Fruit fly (Drosophila melanogaster): ENCODE results near the gene CG9399.

CG9399 gene

dm6 chr3R:9534595-9535217 lies 39.3 kb downstream of the CG9399 start:
- TF ChIP-seq Snoo (tag; optimal IDR thresholded peaks at IDR 0.05) (no peak), CG12605 (GFP tag; IDR thresholded peaks at IDR 0.05) (peak; percentile 53), CG9948 (tag; optimal IDR thresholded peaks at IDR 0.05) (no peak), Pif1A (GFP tag; optimal IDR thresholded peaks at IDR 0.05) (no peak), CG4496 (GFP tag; IDR thresholded peaks at IDR 0.05) (peak; percentile 27; the same call in 2 of the 3 replicates), Ets98B (GFP tag; IDR thresholded peaks at IDR 0.05) (peak; percentile 7; the same call in 1 of the 2 replicates), EcR (GFP tag; optimal IDR thresholded peaks at IDR 0.05) (peak; percentile 69), CG34367 (tag; optimal IDR thresholded peaks at IDR 0.05) (no peak)

dm6 chr3R:9534125-9534496 lies 39.9 kb downstream of the CG9399 start:
- TF ChIP-seq CG9948 (tag; optimal IDR thresholded peaks at IDR 0.05) (peak; percentile 91), CG8159 (tag; optimal IDR thresholded peaks at IDR 0.05) (peak; percentile 90), CG8301 (tag; optimal IDR thresholded peaks at IDR 0.05) (peak; percentile 94), Snoo (tag; optimal IDR thresholded peaks at IDR 0.05) (peak; percentile 79), CG13204 (GFP tag; optimal IDR thresholded peaks at IDR 0.05) (peak; percentile 22), fd96Ca (GFP tag; IDR thresholded peaks at IDR 0.05) (peak; percentile 51; the same call in 1 of the 3 replicates), Pif1B (GFP tag; optimal IDR thresholded peaks at IDR 0.05) (peak; percentile 75), CG32121 (GFP tag; IDR thresholded peaks at IDR 0.05) (peak; percentile 91), gl (tag; optimal IDR thresholded peaks at IDR 0.05) (peak; percentile 45), CG17806 (tag; optimal IDR thresholded peaks at IDR 0.05) (peak; percentile 90), CG14655 (GFP tag; optimal IDR thresholded peaks at IDR 0.05) (peak; percentile 93), CG34367 (tag; optimal IDR thresholded peaks at IDR 0.05) (peak; percentile 86), Pif1A (GFP tag; optimal IDR thresholded peaks at IDR 0.05) (peak; percentile 87), rn (GFP tag; IDR thresholded peaks at IDR 0.05) (peak; percentile 82), EcR (GFP tag; optimal IDR thresholded peaks at IDR 0.05) (no peak), Ets98B (GFP tag; IDR thresholded peaks at IDR 0.05) (peak; percentile 93), CG4496 (GFP tag; IDR thresholded peaks at IDR 0.05) (peak; percentile 96), CG10348 (GFP tag; IDR thresholded peaks at IDR 0.05) (peak; percentile 44; the same call in 1 of the 2 replicates), CG12605 (GFP tag; IDR thresholded peaks at IDR 0.05) (peak; percentile 83), D1 (tag; optimal IDR thresholded peaks at IDR 0.05) (peak; percentile 85), CG15710 (tag; optimal IDR thresholded peaks at IDR 0.05) (peak; percentile 85)

DNA sequence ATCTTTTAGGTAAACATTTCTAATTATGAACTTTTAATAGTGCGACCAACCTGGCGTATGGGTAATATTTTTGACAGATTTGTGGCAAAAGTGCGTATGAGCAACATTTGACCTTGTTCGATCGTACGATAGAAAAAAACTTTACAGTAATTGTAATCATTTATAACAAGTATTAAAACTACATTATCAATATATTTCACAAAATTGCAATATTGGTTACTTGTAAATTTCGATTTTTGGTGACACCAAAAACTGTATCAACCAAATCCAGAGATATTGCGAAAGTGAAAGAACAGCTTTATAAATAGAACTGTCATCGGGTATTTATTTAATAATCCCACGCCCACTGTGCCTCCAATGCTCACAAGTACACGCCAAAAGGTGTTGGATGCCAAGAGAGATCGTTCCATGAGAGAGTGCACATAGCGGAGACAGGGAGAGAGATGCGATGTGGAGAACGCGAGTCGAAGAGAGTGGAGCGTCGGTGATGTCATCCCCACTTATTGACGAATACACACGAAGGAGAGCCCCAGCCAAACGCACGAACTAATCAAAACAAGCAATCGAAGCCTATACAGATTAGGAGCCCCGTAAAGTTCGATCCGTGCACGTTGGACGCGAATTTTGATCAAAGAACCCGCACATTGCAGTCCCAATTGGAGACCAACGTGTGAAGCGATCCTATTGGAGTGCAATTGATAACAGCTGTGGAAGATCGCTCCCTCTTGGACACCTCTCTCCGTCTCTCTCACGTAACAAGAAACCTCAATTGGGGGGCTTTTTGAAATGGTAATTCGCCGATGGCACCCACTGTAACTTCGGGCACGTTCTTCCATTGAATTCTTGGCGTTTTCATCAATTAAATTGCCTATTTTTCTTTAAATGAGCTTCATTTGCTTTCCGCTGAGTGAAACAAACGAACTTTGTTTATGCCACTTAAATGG lies 40.6 kb downstream of the CG9399 start:
- TF ChIP-seq CG13204 (GFP tag; optimal IDR thresholded peaks at IDR 0.05) = peak; percentile 89
- peak; percentile 75 for TF ChIP-seq CG10348 (GFP tag; IDR thresholded peaks at IDR 0.05)
- peak; percentile 98 for TF ChIP-seq Snoo (tag; optimal IDR thresholded peaks at IDR 0.05)
- peak; percentile 66 for TF ChIP-seq rn (GFP tag; IDR thresholded peaks at IDR 0.05)
- TF ChIP-seq CG9948 (tag; optimal IDR thresholded peaks at IDR 0.05) = peak; percentile 96
- TF ChIP-seq CG15710 (tag; optimal IDR thresholded peaks at IDR 0.05) = peak; percentile 94
- peak; percentile 91 for TF ChIP-seq CG32121 (GFP tag; IDR thresholded peaks at IDR 0.05)
- TF ChIP-seq Pif1A (GFP tag; optimal IDR thresholded peaks at IDR 0.05) = peak; percentile 98
- peak; percentile 97 for TF ChIP-seq Pif1B (GFP tag; optimal IDR thresholded peaks at IDR 0.05)
- TF ChIP-seq fd96Ca (GFP tag; IDR thresholded peaks at IDR 0.05) = peak; percentile 93
- peak; percentile 99 for TF ChIP-seq CG14655 (GFP tag; optimal IDR thresholded peaks at IDR 0.05)
- peak; percentile 91 for TF ChIP-seq CG17806 (tag; optimal IDR thresholded peaks at IDR 0.05)
- TF ChIP-seq Ets98B (GFP tag; IDR thresholded peaks at IDR 0.05) = peak; percentile 77; the same call in 1 of the 2 replicates
- TF ChIP-seq CG34367 (tag; optimal IDR thresholded peaks at IDR 0.05) = peak; percentile 92
- peak; percentile 44; the same call in 1 of the 2 replicates for TF ChIP-seq CG12605 (GFP tag; IDR thresholded peaks at IDR 0.05)
- TF ChIP-seq EcR (GFP tag; optimal IDR thresholded peaks at IDR 0.05) = peak; percentile 48
- peak; percentile 95 for TF ChIP-seq D1 (tag; optimal IDR thresholded peaks at IDR 0.05)
- TF ChIP-seq gl (tag; optimal IDR thresholded peaks at IDR 0.05) = peak; percentile 85
- peak; percentile 97 for TF ChIP-seq CG8159 (tag; optimal IDR thresholded peaks at IDR 0.05)
- TF ChIP-seq CG8301 (tag; optimal IDR thresholded peaks at IDR 0.05) = peak; percentile 98
- TF ChIP-seq CG4496 (GFP tag; IDR thresholded peaks at IDR 0.05) = peak; percentile 90; the same call in 2 of the 3 replicates

- no peak for TF ChIP-seq Snoo (tag; optimal IDR thresholded peaks at IDR 0.05)
- TF ChIP-seq CG17806 (tag; optimal IDR thresholded peaks at IDR 0.05) = no peak
- no peak for TF ChIP-seq CG10348 (GFP tag; IDR thresholded peaks at IDR 0.05)
- TF ChIP-seq CG9948 (tag; optimal IDR thresholded peaks at IDR 0.05) = no peak
- TF ChIP-seq D1 (tag; optimal IDR thresholded peaks at IDR 0.05) = no peak
- TF ChIP-seq Pif1B (GFP tag; optimal IDR thresholded peaks at IDR 0.05) = no peak
- no peak; the same call in 1 of the 2 replicates for TF ChIP-seq CG12605 (GFP tag; IDR thresholded peaks at IDR 0.05)
- no peak for TF ChIP-seq EcR (GFP tag; optimal IDR thresholded peaks at IDR 0.05)
- TF ChIP-seq CG14655 (GFP tag; optimal IDR thresholded peaks at IDR 0.05) = no peak
These were observed 41.4 kb downstream of the CG9399 start, which contains the start of gene by for dm6 chr3R:9532437-9533180. Gene by (minus strand): TSS chr3R:9533011.

Measured in whole organism, pupa.